Fruit fly (Drosophila melanogaster): ENCODE results near the gene CG5199.

The CG5199 gene

DNA sequence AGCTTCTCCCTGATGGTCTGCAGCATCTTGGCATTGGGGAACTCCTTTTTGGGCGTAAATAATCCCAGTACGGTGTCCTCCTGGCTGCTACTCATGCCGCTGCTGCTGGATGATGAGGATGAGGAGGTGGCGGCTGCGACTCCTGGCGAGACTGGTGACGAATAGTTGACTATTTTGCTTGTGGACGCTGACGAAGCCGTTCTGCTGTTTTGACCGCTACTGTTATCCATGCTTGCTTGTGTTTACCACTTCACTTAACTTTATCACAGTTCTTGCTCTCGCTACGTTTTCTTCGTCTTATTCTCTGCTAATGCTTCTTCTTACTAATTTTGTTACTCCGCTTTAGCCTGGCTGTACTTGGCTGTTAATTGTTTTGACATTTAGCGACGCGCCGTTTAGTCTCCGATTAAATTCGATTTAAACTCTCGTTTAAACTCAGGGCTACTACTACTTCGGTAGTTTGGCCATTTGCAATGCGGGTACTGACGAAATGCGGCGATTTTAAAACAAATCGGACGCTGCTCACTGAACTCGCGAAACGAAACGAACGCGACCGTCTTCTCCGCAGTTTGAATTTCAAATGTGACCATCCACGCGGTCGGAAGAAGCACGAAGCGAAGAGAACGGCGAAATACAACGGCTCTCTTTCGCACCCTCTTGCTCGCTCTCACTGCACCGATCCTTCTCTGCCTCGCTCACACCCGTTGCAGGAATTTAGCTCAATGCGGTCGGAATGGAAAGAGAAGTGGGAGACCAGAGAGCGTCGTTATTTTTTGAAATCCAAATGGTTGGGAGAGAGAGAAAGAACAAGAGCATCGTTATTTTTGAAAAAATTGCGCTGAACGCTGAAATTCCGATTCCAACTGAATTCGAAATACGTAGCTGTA lies 51.4 kb downstream of the CG5199 start, which contains the start of gene trbl (continued):
- TF ChIP-seq mld (GFP tag; IDR thresholded peaks at IDR 0.05; ENCODE audit: partially characterized antibody) (peak; percentile 90), NFAT (GFP tag; IDR thresholded peaks at IDR 0.05) (no peak), CG7271 (tag; optimal IDR thresholded peaks at IDR 0.05) (peak; percentile 54), chn (GFP tag; optimal IDR thresholded peaks at IDR 0.05) (no peak), CG17385 (GFP tag; optimal IDR thresholded peaks at IDR 0.05) (peak; percentile 91), exex (tag; optimal IDR thresholded peaks at IDR 0.05) (peak; percentile 77), CG2199 (GFP tag; IDR thresholded peaks at IDR 0.05) (peak; percentile 79; the same call in 1 of the 3 replicates), Max (GFP tag; optimal IDR thresholded peaks at IDR 0.05) (peak; percentile 26), Scr (GFP tag; IDR thresholded peaks at IDR 0.05; ENCODE audit: partially characterized antibody) (peak; percentile 57), Xrp1 (GFP tag; IDR thresholded peaks at IDR 0.05) (no peak), CG31365 (tag; optimal IDR thresholded peaks at IDR 0.05) (peak; percentile 71), CG10462 (GFP tag; optimal IDR thresholded peaks at IDR 0.05) (no peak), ftz-f1 (GFP tag; optimal IDR thresholded peaks at IDR 0.05) (peak; percentile 74), CG3726 (GFP tag; IDR thresholded peaks at IDR 0.05) (no peak), bigmax (GFP tag; optimal IDR thresholded peaks at IDR 0.05) (peak; percentile 17), CG18011 (GFP tag; optimal IDR thresholded peaks at IDR 0.05) (peak; percentile 20), CG6791 (GFP tag; IDR thresholded peaks at IDR 0.05; ENCODE audit: partially characterized antibody) (peak; percentile 97), CG3407 (GFP tag; optimal IDR thresholded peaks at IDR 0.05) (peak; percentile 24), CG11247 (GFP tag; IDR thresholded peaks at IDR 0.05) (no peak), CG3995 (GFP tag; optimal IDR thresholded peaks at IDR 0.05) (peak; percentile 4), Mes4 (GFP tag; optimal IDR thresholded peaks at IDR 0.05) (no peak), schlank (tag; optimal IDR thresholded peaks at IDR 0.05) (no peak), hkb (optimal IDR thresholded peaks at IDR 0.05) (no peak), hkb (GFP tag; IDR thresholded peaks at IDR 0.05) (peak; percentile 77), Gug (GFP tag; IDR thresholded peaks at IDR 0.05) (no peak), Rx (GFP tag; IDR thresholded peaks at IDR 0.05) (no peak), CG2678 (tag; optimal IDR thresholded peaks at IDR 0.05) (peak; percentile 10), CG8478 (optimal IDR thresholded peaks at IDR 0.05) (peak; percentile 49), CG10431 (GFP tag; optimal IDR thresholded peaks at IDR 0.05) (peak; percentile 56), Taf1 (GFP tag; IDR thresholded peaks at IDR 0.05) (no peak), C15 (GFP tag; IDR thresholded peaks at IDR 0.05) (no peak), danr (GFP tag; IDR thresholded peaks at IDR 0.05) (no peak), CG9797 (GFP tag; optimal IDR thresholded peaks at IDR 0.05) (peak; percentile 86), onecut (GFP tag; IDR thresholded peaks at IDR 0.05) (peak; percentile 27; the same call in 1 of the 2 replicates), Med (GFP tag) (peak; percentile 83), Myb (GFP tag; optimal IDR thresholded peaks at IDR 0.05) (peak; percentile 84), HLHmδ (GFP tag; optimal IDR thresholded peaks at IDR 0.05) (peak; percentile 60), fd102C (GFP tag; optimal IDR thresholded peaks at IDR 0.05) (peak; percentile 26), CG7372 (GFP tag; IDR thresholded peaks at IDR 0.05) (no peak), Ptx1 (GFP tag; IDR thresholded peaks at IDR 0.05) (no peak), CG7839 (tag; optimal IDR thresholded peaks at IDR 0.05) (peak; percentile 25), abd-A (tag; optimal IDR thresholded peaks at IDR 0.05) (peak; percentile 2), dati (GFP tag; IDR thresholded peaks at IDR 0.05) (0 out of 2 replicates have a peak, but pooled peaks have one; percentile 34), Elba2 (GFP tag; optimal IDR thresholded peaks at IDR 0.05) (no peak), Atf3 (GFP tag; optimal IDR thresholded peaks at IDR 0.05) (no peak), pros (GFP tag; optimal IDR thresholded peaks at IDR 0.05) (peak; percentile 84), slp2 (GFP tag; optimal IDR thresholded peaks at IDR 0.05) (no peak), CHES-1-like (GFP tag; optimal IDR thresholded peaks at IDR 0.05) (no peak), D (optimal IDR thresholded peaks at IDR 0.05) (peak; percentile 22), D (GFP tag; optimal IDR thresholded peaks at IDR 0.05) (no peak)
